Fruit fly (Drosophila melanogaster) whole organism, prepupa: ENCODE results near the gene CG17777.

Source experiments
- Blimp-1 ChIP-seq: fragments of 200-800 bp; sonication (Bioruptor generic); optimal IDR thresholded peaks from 3 replicates; lab custom pipeline; 2017; ENCODE audit warnings: missing biosample characterization, missing genetic modification characterization, mild to moderate bottlenecking, moderate library complexity, missing genetic modification reagents
- CG10669 ChIP-seq: fragments of 200-800 bp; sonication (Bioruptor generic); optimal IDR thresholded peaks from 3 replicates; lab custom pipeline; 2018; ENCODE audit warnings: missing biosample characterization, mild to moderate bottlenecking, missing genetic modification characterization, moderate library complexity
- CG11294 ChIP-seq: fragments of 200-800 bp; sonication (Bioruptor generic); IDR thresholded peaks from 2 replicates; pipeline ENCODE4 v1.3.6; 2022; ENCODE audit warnings: missing biosample characterization, missing genetic modification characterization
- CG11762 ChIP-seq: fragments of 200-800 bp; sonication (Bioruptor generic); optimal IDR thresholded peaks from 3 replicates; lab custom pipeline; 2016; ENCODE audit warnings: missing biosample characterization, missing genetic modification characterization; ENCODE audit not compliant: insufficient read depth
- CG11902 ChIP-seq: fragments of 200-800 bp; sonication (Bioruptor generic); optimal IDR thresholded peaks from 3 replicates; lab custom pipeline; 2016; ENCODE audit warnings: missing biosample characterization, missing genetic modification characterization
- CG15336 ChIP-seq: fragments of 200-800 bp; sonication (Bioruptor generic); IDR thresholded peaks from 2 replicates; pipeline ENCODE4 v1.3.6; 2022; ENCODE audit warnings: missing biosample characterization, missing genetic modification characterization
- CG3032 ChIP-seq: fragments of 200-800 bp; optimal IDR thresholded peaks from 2 replicates; lab custom pipeline; 2019; ENCODE audit warnings: missing biosample characterization, mild to moderate bottlenecking, missing genetic modification characterization, moderate library complexity
- CG6276 ChIP-seq: fragments of 200-800 bp; sonication (Bioruptor generic); optimal IDR thresholded peaks from 2 replicates; lab custom pipeline; 2017; ENCODE audit warnings: missing biosample characterization, mild to moderate bottlenecking, missing genetic modification characterization
- CG6808 ChIP-seq: fragments of 200-800 bp; sonication (Bioruptor generic); optimal IDR thresholded peaks from 3 replicates; lab custom pipeline; 2017; ENCODE audit warnings: missing biosample characterization, missing genetic modification characterization, mild to moderate bottlenecking, moderate library complexity, missing genetic modification reagents
- CG6854 ChIP-seq: fragments of 200-800 bp; sonication (Bioruptor generic); optimal IDR thresholded peaks from 2 replicates; lab custom pipeline; 2017; ENCODE audit warnings: missing biosample characterization, mild to moderate bottlenecking, missing genetic modification characterization
- CG7368 ChIP-seq: fragments of 200-800 bp; sonication (Bioruptor generic); optimal IDR thresholded peaks from 3 replicates; lab custom pipeline; 2016; ENCODE audit warnings: missing biosample characterization, missing genetic modification characterization
- CG8119 ChIP-seq: fragments of 200-800 bp; sonication (Bioruptor generic); IDR thresholded peaks from 3 replicates; pipeline ENCODE4 v1.3.6; 2022; ENCODE audit warnings: missing biosample characterization, missing genetic modification characterization
- CG8632 ChIP-seq: fragments of 200-800 bp; sonication (Bioruptor generic); optimal IDR thresholded peaks from 3 replicates; lab custom pipeline; 2016; ENCODE audit warnings: missing biosample characterization, missing genetic modification characterization
- Eip75B ChIP-seq: fragments of 200-800 bp; sonication (Bioruptor generic); optimal IDR thresholded peaks from 3 replicates; lab custom pipeline; 2016; ENCODE audit warnings: missing biosample characterization, missing genetic modification characterization
- Eip78C ChIP-seq: fragments of 200-800 bp; sonication (Bioruptor generic); peaks from one replicate; lab custom pipeline; 2016; ENCODE audit warnings: missing biosample characterization, missing genetic modification characterization
- Eip93F ChIP-seq: fragments of 200-800 bp; sonication (Bioruptor generic); optimal IDR thresholded peaks from 2 replicates; lab custom pipeline; 2016; ENCODE audit warnings: missing biosample characterization, mild to moderate bottlenecking, missing genetic modification characterization
- Ets96B ChIP-seq: fragments of 200-800 bp; optimal IDR thresholded peaks from 2 replicates; lab custom pipeline; 2019; ENCODE audit warnings: missing biosample characterization, mild to moderate bottlenecking, missing genetic modification characterization, moderate library complexity
- Gug ChIP-seq: fragments of 200-800 bp; sonication (Bioruptor generic); IDR thresholded peaks from 2 replicates; pipeline ENCODE4 v1.3.6; 2022; ENCODE audit warnings: missing biosample characterization, missing genetic modification characterization
- Hr38 ChIP-seq: sonication (Bioruptor generic); optimal IDR thresholded peaks from 2 replicates; lab custom pipeline; 2016; ENCODE audit warnings: missing biosample characterization, missing genetic modification characterization
- Hr39 ChIP-seq: fragments of 200-800 bp; sonication (Bioruptor generic); optimal IDR thresholded peaks from 2 replicates; lab custom pipeline; 2016; ENCODE audit warnings: missing biosample characterization, missing genetic modification characterization
- Smox ChIP-seq: fragments of 200-800 bp; sonication (Bioruptor generic); optimal IDR thresholded peaks from 3 replicates; lab custom pipeline; 2016; ENCODE audit warnings: missing biosample characterization, missing genetic modification characterization
- Sox102F ChIP-seq: fragments of 200-800 bp; sonication (Bioruptor generic); optimal IDR thresholded peaks from 2 replicates; lab custom pipeline; 2016; ENCODE audit warnings: missing biosample characterization, mild to moderate bottlenecking, missing genetic modification characterization
- achi ChIP-seq: fragments of 200-800 bp; sonication (Bioruptor generic); optimal IDR thresholded peaks from 3 replicates; lab custom pipeline; 2016; ENCODE audit warnings: missing biosample characterization, missing genetic modification characterization
- acj6 ChIP-seq: fragments of 200-800 bp; sonication (Bioruptor generic); optimal IDR thresholded peaks from 3 replicates; lab custom pipeline; 2016; ENCODE audit warnings: missing biosample characterization, missing genetic modification characterization
- cyc ChIP-seq: fragments of 200-800 bp; sonication (Bioruptor generic); optimal IDR thresholded peaks from 3 replicates; lab custom pipeline; 2016; ENCODE audit warnings: missing biosample characterization, missing genetic modification characterization
- dac ChIP-seq: fragments of 200-800 bp; sonication (Bioruptor generic); optimal IDR thresholded peaks from 2 replicates; lab custom pipeline; 2017; ENCODE audit warnings: missing biosample characterization, mild to moderate bottlenecking, missing genetic modification characterization
- eg ChIP-seq: fragments of 200-800 bp; sonication (Bioruptor generic); IDR thresholded peaks from 3 replicates; pipeline ENCODE4 v1.3.6; 2022; ENCODE audit warnings: missing biosample characterization, missing genetic modification characterization
- fd59A ChIP-seq: fragments of 200-800 bp; sonication (Bioruptor generic); optimal IDR thresholded peaks from 2 replicates; lab custom pipeline; 2017; ENCODE audit warnings: missing biosample characterization, mild to moderate bottlenecking, missing genetic modification characterization, missing genetic modification reagents
- fd85E ChIP-seq: fragments of 200-800 bp; sonication (Bioruptor generic); optimal IDR thresholded peaks from 3 replicates; lab custom pipeline; 2016; ENCODE audit warnings: missing biosample characterization, missing genetic modification characterization
- fkh ChIP-seq: fragments of 200-800 bp; sonication (Bioruptor generic); optimal IDR thresholded peaks from 3 replicates; lab custom pipeline; 2017; ENCODE audit warnings: missing biosample characterization, mild to moderate bottlenecking, missing genetic modification characterization, moderate library complexity
- net ChIP-seq: fragments of 200-800 bp; sonication (Bioruptor generic); optimal IDR thresholded peaks from 3 replicates; lab custom pipeline; 2016; ENCODE audit warnings: missing biosample characterization, missing genetic modification characterization
- pdm3 ChIP-seq: fragments of 200-800 bp; sonication (Bioruptor generic); optimal IDR thresholded peaks from 3 replicates; lab custom pipeline; 2016; ENCODE audit warnings: missing biosample characterization, missing genetic modification characterization
- ss ChIP-seq, 2 experiments: fragments of 200-800 bp; sonication (Bioruptor generic); optimal IDR thresholded peaks; 2 replicates in 1 of 2; 3 replicates in 1 of 2; lab custom pipeline; 2017 to 2018; ENCODE audit warnings: mild to moderate bottlenecking in 2 of 2, missing biosample characterization in 2 of 2, missing genetic modification characterization in 2 of 2, moderate library complexity in 1 of 2
- svp ChIP-seq: fragments of 200-800 bp; sonication (Bioruptor generic); peaks from one replicate; lab custom pipeline; 2016; ENCODE audit warnings: missing biosample characterization, missing genetic modification characterization
- topi ChIP-seq: fragments of 200-800 bp; sonication (Bioruptor generic); optimal IDR thresholded peaks from 3 replicates; lab custom pipeline; 2016; ENCODE audit warnings: missing biosample characterization, missing genetic modification characterization
- vri ChIP-seq: fragments of 200-800 bp; sonication (Bioruptor generic); optimal IDR thresholded peaks from 3 replicates; lab custom pipeline; 2016; ENCODE audit warnings: missing biosample characterization, mild to moderate bottlenecking, missing genetic modification characterization

The CG17777 gene

DNA sequence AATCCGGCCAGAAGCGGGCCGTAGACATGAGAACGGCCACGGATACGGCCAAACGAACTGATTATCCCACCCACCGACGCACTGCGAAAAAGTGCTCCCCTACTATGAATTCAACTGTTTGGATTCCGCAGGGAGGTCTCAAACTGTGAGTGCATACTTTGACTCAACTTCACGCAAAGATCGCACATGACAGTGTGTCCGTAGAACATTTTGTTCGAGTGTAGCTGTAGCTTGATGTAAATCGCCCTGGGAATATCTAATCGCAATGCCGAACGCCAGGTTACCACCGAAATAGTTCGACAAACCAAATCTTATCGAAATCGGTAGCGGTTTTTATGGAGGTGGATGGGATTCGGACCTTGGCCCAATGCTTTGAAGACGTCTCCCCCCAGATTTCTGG lies 25.6 kb upstream of the CG17777 start:
- no peak for TF ChIP-seq fd59A (GFP tag; lab: Kevin White, UChicago)
- no peak for TF ChIP-seq CG7368
- TF ChIP-seq CG6808 (GFP tag; lab: Kevin White, UChicago) = no peak
- TF ChIP-seq net (GFP tag; lab: Kevin White, UChicago) = no peak
- TF ChIP-seq fkh (GFP tag; lab: Kevin White, UChicago) = no peak
- TF ChIP-seq cyc (GFP tag; lab: Kevin White, UChicago) = no peak
- no peak for TF ChIP-seq Eip93F (GFP tag; lab: Kevin White, UChicago)
- no peak for TF ChIP-seq CG6854 (GFP tag; lab: Kevin White, UChicago)
- no peak for TF ChIP-seq topi (GFP tag; lab: Kevin White, UChicago)
- no peak for TF ChIP-seq Ets96B (tag; lab: Kevin White, UChicago)
- no peak for TF ChIP-seq svp (GFP tag; lab: Kevin White, UChicago)
- no peak for TF ChIP-seq CG8119
- TF ChIP-seq acj6 (GFP tag; lab: Kevin White, UChicago) = no peak
- TF ChIP-seq Hr39 = no peak
- TF ChIP-seq eg = no peak
- no peak for TF ChIP-seq CG11294 (GFP tag; lab: Robert Waterston, UW)
- no peak for TF ChIP-seq fd85E (GFP tag; lab: Kevin White, UChicago)
- no peak for TF ChIP-seq CG15336
- no peak for TF ChIP-seq Gug (GFP tag; lab: Robert Waterston, UW)
- TF ChIP-seq, all 60 proteins: peak for 0

dm6 chrX:2162130-2162907 lies 24.3 kb upstream of the CG17777 start, which contains the start of the genes Cyp4d1 and CG3630:
Cyp4d1 (minus strand) TSS chrX:2162180.
CG3630 (plus strand) TSS chrX:2162196.
- TF ChIP-seq CG10669 (GFP tag; lab: Kevin White, UChicago) (no peak), CG11762 (GFP tag; lab: Kevin White, UChicago) (no peak), Blimp-1 (no peak), ss (GFP tag; optimal IDR thresholded peaks at IDR 0.05; lab: Kevin White, UChicago) (no peak), topi (GFP tag; lab: Kevin White, UChicago) (no peak), svp (GFP tag; lab: Kevin White, UChicago) (peak; percentile 96)

DNA sequence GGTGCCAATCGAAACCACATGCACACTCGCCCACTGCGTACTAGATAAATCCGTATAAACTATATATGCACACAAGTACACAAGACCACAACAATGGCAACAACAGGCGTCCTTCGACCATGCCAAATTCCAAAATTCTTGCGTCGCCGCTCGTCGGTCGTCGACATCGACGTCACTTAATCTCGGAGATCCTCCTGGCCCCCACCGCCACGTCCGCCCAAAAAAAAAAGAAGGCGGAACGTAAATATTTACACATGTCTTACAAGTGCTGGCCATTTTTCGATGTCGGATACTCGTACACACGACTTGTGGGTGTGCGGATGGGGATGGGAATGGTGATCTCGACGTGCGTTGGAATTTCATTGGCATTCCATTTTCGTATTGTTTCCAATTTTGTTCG lies 23.3 kb upstream of the CG17777 start:
- TF ChIP-seq pdm3 (GFP tag; lab: Kevin White, UChicago) = no peak
- TF ChIP-seq ss (GFP tag; optimal IDR thresholded peaks at IDR 0.05; lab: Kevin White, UChicago) = no peak
- TF ChIP-seq Smox = no peak
- TF ChIP-seq Eip75B (GFP tag; lab: Kevin White, UChicago) = no peak
- no peak for TF ChIP-seq Ets96B (tag; lab: Kevin White, UChicago)
- TF ChIP-seq achi = no peak
- TF ChIP-seq Sox102F (GFP tag; lab: Kevin White, UChicago) = no peak
- TF ChIP-seq CG3032 (tag; lab: Kevin White, UChicago) = no peak
- no peak for TF ChIP-seq Eip78C (GFP tag; lab: Kevin White, UChicago)
- no peak for TF ChIP-seq CG11902 (GFP tag; lab: Kevin White, UChicago)
- TF ChIP-seq Hr38 = no peak
- TF ChIP-seq Gug (GFP tag; lab: Robert Waterston, UW) = no peak
- TF ChIP-seq fkh (GFP tag; lab: Kevin White, UChicago) = no peak
- no peak for TF ChIP-seq CG6276 (GFP tag; lab: Kevin White, UChicago)
- TF ChIP-seq fd85E (GFP tag; lab: Kevin White, UChicago) = no peak
- no peak for TF ChIP-seq CG8632 (GFP tag; lab: Kevin White, UChicago)
- no peak for TF ChIP-seq vri
- no peak for TF ChIP-seq dac (GFP tag; lab: Kevin White, UChicago)
- TF ChIP-seq CG11762 (GFP tag; lab: Kevin White, UChicago) = no peak
